Worm (Caenorhabditis elegans): ENCODE results near the gene C05D11.13.

C05D11.13 gene

ce11 chrIII:6420995-6421404 lies 23.4 kb downstream of the C05D11.13 start (continued):
- TF ChIP-seq unc-86 (tag; optimal IDR thresholded peaks at IDR 0.05): no peak

- TF ChIP-seq sox-4 (tag; optimal IDR thresholded peaks at IDR 0.05): no peak
- TF ChIP-seq ttx-3 (tag; optimal IDR thresholded peaks at IDR 0.05): no peak
- TF ChIP-seq eyg-1 (tag; optimal IDR thresholded peaks at IDR 0.05): no peak
- TF ChIP-seq ceh-34 (tag; optimal IDR thresholded peaks at IDR 0.05): no peak
- no peak for TF ChIP-seq ref-2 (tag; optimal IDR thresholded peaks at IDR 0.05)
- no peak for TF ChIP-seq ztf-16 (tag; optimal IDR thresholded peaks at IDR 0.05)
- no peak for TF ChIP-seq pha-2 (tag; optimal IDR thresholded peaks at IDR 0.05)
- no peak for TF ChIP-seq tbx-2 (tag; optimal IDR thresholded peaks at IDR 0.05)
- TF ChIP-seq K09A11.1 (tag; optimal IDR thresholded peaks at IDR 0.05; ENCODE audit: insufficient read depth): no peak
- TF ChIP-seq sox-2 (GFP tag; IDR thresholded peaks at IDR 0.05): no peak
- no peak for TF ChIP-seq npax-4 (tag; optimal IDR thresholded peaks at IDR 0.05)
- no peak for TF ChIP-seq rnt-1 (tag; optimal IDR thresholded peaks at IDR 0.05)
- no peak for TF ChIP-seq che-1 (tag; optimal IDR thresholded peaks at IDR 0.05)
- no peak for TF ChIP-seq C38D4.7 (GFP tag; optimal IDR thresholded peaks at IDR 0.05)
- TF ChIP-seq mec-3 (tag; optimal IDR thresholded peaks at IDR 0.05; ENCODE audit: borderline replicate concordance): no peak
Observed at ce11 chrIII:6420201-6420600, 24.2 kb downstream of the C05D11.13 start.

ce11 chrIII:6419409-6419944 lies 24.9 kb downstream of the C05D11.13 start, which contains the start of gene atgl-1:
Gene atgl-1, minus strand, starts transcription at chrIII:6419459.
- TF ChIP-seq ceh-30 (tag; optimal IDR thresholded peaks at IDR 0.05) (no peak), pat-9 (tag; optimal IDR thresholded peaks at IDR 0.05) (no peak), odd-2 (tag; optimal IDR thresholded peaks at IDR 0.05) (no peak), K02D7.2 (tag; optimal IDR thresholded peaks at IDR 0.05) (no peak), sox-2 (GFP tag; IDR thresholded peaks at IDR 0.05) (no peak), ceh-6 (GFP tag; optimal IDR thresholded peaks at IDR 0.05) (no peak), rnt-1 (tag; optimal IDR thresholded peaks at IDR 0.05) (no peak), ceh-24 (tag; optimal IDR thresholded peaks at IDR 0.05) (no peak), hlh-8 (tag; optimal IDR thresholded peaks at IDR 0.05) (no peak), tbx-2 (tag; optimal IDR thresholded peaks at IDR 0.05) (no peak), tbx-7 (tag; optimal IDR thresholded peaks at IDR 0.05) (no peak), unc-86 (tag; optimal IDR thresholded peaks at IDR 0.05) (no peak), C38D4.7 (GFP tag; optimal IDR thresholded peaks at IDR 0.05) (no peak), pax-1 (tag; optimal IDR thresholded peaks at IDR 0.05) (no peak), F13H6.1 (tag; optimal IDR thresholded peaks at IDR 0.05) (no peak), fkh-10 (GFP tag; optimal IDR thresholded peaks at IDR 0.05) (no peak), ets-4 (tag; optimal IDR thresholded peaks at IDR 0.05) (no peak), lin-11 (tag; optimal IDR thresholded peaks at IDR 0.05) (no peak), unc-3 (GFP tag; conservative IDR thresholded peaks at IDR 0.05) (no peak), unc-3 (tag; optimal IDR thresholded peaks at IDR 0.05) (no peak)

- TF ChIP-seq ceh-14 (tag; optimal IDR thresholded peaks at IDR 0.05) (no peak), ceh-45 (GFP tag; IDR thresholded peaks at IDR 0.05) (no peak)
Observed at ce11 chrIII:6418254-6418653, 26.1 kb downstream of the C05D11.13 start.

- no peak for TF ChIP-seq nfya-1 (tag; optimal IDR thresholded peaks at IDR 0.05)
- TF ChIP-seq mec-3 (tag; optimal IDR thresholded peaks at IDR 0.05; ENCODE audit: borderline replicate concordance): no peak
- TF ChIP-seq ztf-16 (tag; optimal IDR thresholded peaks at IDR 0.05): no peak
- TF ChIP-seq nhr-11 (tag; optimal IDR thresholded peaks at IDR 0.05): no peak
- no peak for TF ChIP-seq ceh-22 (tag; optimal IDR thresholded peaks at IDR 0.05)
- TF ChIP-seq zip-5 (tag; optimal IDR thresholded peaks at IDR 0.05): no peak
- no peak for TF ChIP-seq fax-1 (tag; optimal IDR thresholded peaks at IDR 0.05)
- no peak for TF ChIP-seq C08G9.2 (tag; optimal IDR thresholded peaks at IDR 0.05)
- no peak for TF ChIP-seq ceh-9 (tag; optimal IDR thresholded peaks at IDR 0.05)
- TF ChIP-seq hlh-6 (tag; optimal IDR thresholded peaks at IDR 0.05): no peak
- no peak for TF ChIP-seq pha-2 (tag; optimal IDR thresholded peaks at IDR 0.05)
- TF ChIP-seq ama-1 (optimal IDR thresholded peaks at IDR 0.05): no peak
- no peak for TF ChIP-seq unc-3 (GFP tag; conservative IDR thresholded peaks at IDR 0.05)
- no peak for TF ChIP-seq unc-3 (tag; optimal IDR thresholded peaks at IDR 0.05)
- TF ChIP-seq che-1 (tag; optimal IDR thresholded peaks at IDR 0.05): no peak
- no peak for TF ChIP-seq dmd-4 (tag; optimal IDR thresholded peaks at IDR 0.05; ENCODE audit: borderline replicate concordance)
- TF ChIP-seq pat-9 (tag; optimal IDR thresholded peaks at IDR 0.05): no peak
Observed at ce11 chrIII:6415306-6415973, 28.9 kb downstream of the C05D11.13 start, which contains the start of gene nas-4. Gene nas-4, minus strand, starts transcription at chrIII:6415656.

Data from whole organism, late embryonic.